Fruit fly (Drosophila melanogaster) whole organism: ENCODE data around the gene Ufl1.

Source experiments
- CG8478 ChIP-seq: fragments of >200 bp; optimal IDR thresholded peaks from 2 replicates; lab custom pipeline; 2018; ENCODE audit warnings: inconsistent platforms
- Dll ChIP-seq: fragments of >200 bp; optimal IDR thresholded peaks from 2 replicates; lab custom pipeline; 2017
- EcR ChIP-seq, 2 experiments: fragments of >200 bp; optimal IDR thresholded peaks; 2 replicates each; lab custom pipeline; 2017; ENCODE audit warnings: missing biosample characterization in 2 of 2, missing genetic modification characterization in 2 of 2, missing genetic modification reagents in 2 of 2
- pan ChIP-seq: fragments of >200 bp; optimal IDR thresholded peaks from 2 replicates; lab custom pipeline; 2017
- psq ChIP-seq: fragments of >200 bp; optimal IDR thresholded peaks from 2 replicates; lab custom pipeline; 2017
- usp ChIP-seq: fragments of >200 bp; optimal IDR thresholded peaks from 2 replicates; lab custom pipeline; 2017; ENCODE audit warnings: missing biosample characterization, missing genetic modification characterization, mixed read lengths

DNA sequence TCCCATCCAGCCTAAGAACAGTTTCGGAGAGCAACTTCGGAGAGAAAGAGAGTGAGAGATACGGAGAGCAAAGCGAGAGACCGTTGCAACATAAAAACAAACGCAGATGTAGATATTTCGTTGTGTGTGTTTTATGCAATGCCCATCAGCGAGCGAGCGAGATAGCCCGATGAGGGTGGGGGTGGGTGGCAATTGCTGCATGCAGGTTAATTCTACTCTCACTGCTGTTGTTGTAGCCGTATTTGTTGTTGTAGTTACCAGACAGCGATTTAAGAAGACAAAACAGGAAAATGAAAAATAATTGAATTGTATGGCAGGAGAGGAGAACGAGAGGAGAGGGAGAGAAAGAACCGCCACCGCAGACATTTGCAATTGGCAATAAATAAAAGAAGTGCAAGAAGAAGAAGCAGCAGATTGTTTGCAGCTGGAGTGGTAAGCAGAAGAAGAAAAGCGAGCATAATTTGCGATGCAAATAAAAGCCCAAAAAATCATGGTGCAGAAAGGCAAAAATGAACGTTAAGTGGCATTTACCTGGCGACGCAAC, 35.6 kb upstream of the Ufl1 start:
- TF ChIP-seq pan (lab: Kevin White, UChicago) (no peak), EcR (GFP tag; optimal IDR thresholded peaks at IDR 0.05; lab: Kevin White, UChicago) (peak in 1 of 2 experiments; percentile 59), psq (lab: Kevin White, UChicago) (no peak), Dll (no peak), CG8478 (lab: Kevin White, UChicago) (no peak), usp (no peak)
